Worm (Caenorhabditis elegans) whole organism, L3 larva: Measurements from ENCODE around the gene csn-5.

ENCODE experiments used
- jun-1 ChIP-seq: fragments of 150-350 bp; optimal IDR thresholded peaks from 2 replicates; lab custom pipeline; 2014; ENCODE audit warnings: missing biosample characterization, missing genetic modification reagents, missing genetic modification characterization
- mml-1 ChIP-seq: fragments of 150-350 bp; sonication (generic microtip); optimal IDR thresholded peaks from 3 replicates; lab custom pipeline; 2014; ENCODE audit warnings: missing biosample characterization, missing genetic modification characterization
- nhr-11 ChIP-seq: fragments of 150-350 bp; optimal IDR thresholded peaks from 2 replicates; lab custom pipeline; 2014; ENCODE audit warnings: missing biosample characterization, missing genetic modification characterization
- nhr-28 ChIP-seq: fragments of 150-350 bp; optimal IDR thresholded peaks from 2 replicates; lab custom pipeline; 2014; ENCODE audit warnings: missing biosample characterization, missing genetic modification characterization
- unc-39 ChIP-seq: sonication (generic microtip); optimal IDR thresholded peaks from 4 replicates; lab custom pipeline; 2017; ENCODE audit warnings: missing biosample characterization, missing genetic modification characterization

- TF ChIP-seq nhr-28 (tag; lab: Kevin White, UChicago) (no peak), jun-1 (tag; lab: Kevin White, UChicago) (no peak), mml-1 (tag; lab: Kevin White, UChicago) (no peak), unc-39 (tag; lab: Kevin White, UChicago) (no peak), nhr-11 (no peak)
Measured at ce11 chrIV:5700372-5700771, 51.0 kb downstream of the csn-5 start.
